Fruit fly (Drosophila melanogaster) whole organism, prepupa: ENCODE data around the gene PIP82.

ENCODE experiments used
- Blimp-1 ChIP-seq: fragments of 200-800 bp; sonication (Bioruptor generic); optimal IDR thresholded peaks from 3 replicates; lab custom pipeline; 2017; ENCODE audit warnings: missing biosample characterization, missing genetic modification characterization, mild to moderate bottlenecking, moderate library complexity, missing genetic modification reagents
- CG10631 ChIP-seq: fragments of 200-800 bp; sonication (Bioruptor generic); optimal IDR thresholded peaks from 2 replicates; lab custom pipeline; 2016; ENCODE audit warnings: missing biosample characterization, missing genetic modification characterization
- CG10669 ChIP-seq: fragments of 200-800 bp; sonication (Bioruptor generic); optimal IDR thresholded peaks from 3 replicates; lab custom pipeline; 2018; ENCODE audit warnings: missing biosample characterization, mild to moderate bottlenecking, missing genetic modification characterization, moderate library complexity
- CG15336 ChIP-seq: fragments of 200-800 bp; sonication (Bioruptor generic); IDR thresholded peaks from 2 replicates; pipeline ENCODE4 v1.3.6; 2022; ENCODE audit warnings: missing biosample characterization, missing genetic modification characterization
- CG31627 ChIP-seq: fragments of 200-800 bp; sonication (Bioruptor generic); optimal IDR thresholded peaks from 3 replicates; lab custom pipeline; 2016; ENCODE audit warnings: missing biosample characterization, missing genetic modification characterization
- CG32006 ChIP-seq: fragments of 200-800 bp; sonication (Bioruptor generic); optimal IDR thresholded peaks from 3 replicates; lab custom pipeline; 2017; ENCODE audit warnings: missing biosample characterization, mild to moderate bottlenecking, missing genetic modification characterization
- CG34406 ChIP-seq: fragments of 200-800 bp; sonication (Bioruptor generic); optimal IDR thresholded peaks from 3 replicates; lab custom pipeline; 2016; ENCODE audit warnings: missing biosample characterization, missing genetic modification characterization
- CG3919 ChIP-seq: fragments of 200-800 bp; sonication (Bioruptor generic); optimal IDR thresholded peaks from 3 replicates; lab custom pipeline; 2016; ENCODE audit warnings: missing biosample characterization, missing genetic modification characterization
- CG4318 ChIP-seq: fragments of 200-800 bp; sonication (Bioruptor generic); optimal IDR thresholded peaks from 3 replicates; lab custom pipeline; 2017; ENCODE audit warnings: missing biosample characterization, mild to moderate bottlenecking, missing genetic modification characterization
- CG6163 ChIP-seq: fragments of 200-800 bp; sonication (Bioruptor generic); IDR thresholded peaks from 3 replicates; pipeline ENCODE4 v1.3.6; 2022; ENCODE audit warnings: missing biosample characterization, missing genetic modification characterization
- CG6276 ChIP-seq: fragments of 200-800 bp; sonication (Bioruptor generic); optimal IDR thresholded peaks from 2 replicates; lab custom pipeline; 2017; ENCODE audit warnings: missing biosample characterization, mild to moderate bottlenecking, missing genetic modification characterization
- CG6808 ChIP-seq: fragments of 200-800 bp; sonication (Bioruptor generic); optimal IDR thresholded peaks from 3 replicates; lab custom pipeline; 2017; ENCODE audit warnings: missing biosample characterization, missing genetic modification characterization, mild to moderate bottlenecking, moderate library complexity, missing genetic modification reagents
- CG7368 ChIP-seq: fragments of 200-800 bp; sonication (Bioruptor generic); optimal IDR thresholded peaks from 3 replicates; lab custom pipeline; 2016; ENCODE audit warnings: missing biosample characterization, missing genetic modification characterization
- CG9139 ChIP-seq: fragments of 200-800 bp; sonication (Bioruptor generic); optimal IDR thresholded peaks from 3 replicates; lab custom pipeline; 2017; ENCODE audit warnings: missing biosample characterization, mild to moderate bottlenecking, missing genetic modification characterization
- Eip78C ChIP-seq: fragments of 200-800 bp; sonication (Bioruptor generic); peaks from one replicate; lab custom pipeline; 2016; ENCODE audit warnings: missing biosample characterization, missing genetic modification characterization
- Ets21C ChIP-seq: fragments of 200-800 bp; sonication (Bioruptor generic); optimal IDR thresholded peaks from 3 replicates; lab custom pipeline; 2016; ENCODE audit warnings: missing biosample characterization, missing genetic modification characterization
- Gug ChIP-seq: fragments of 200-800 bp; sonication (Bioruptor generic); IDR thresholded peaks from 2 replicates; pipeline ENCODE4 v1.3.6; 2022; ENCODE audit warnings: missing biosample characterization, missing genetic modification characterization
- Hr39 ChIP-seq: fragments of 200-800 bp; sonication (Bioruptor generic); optimal IDR thresholded peaks from 2 replicates; lab custom pipeline; 2016; ENCODE audit warnings: missing biosample characterization, missing genetic modification characterization
- Hr4 ChIP-seq: fragments of 200-800 bp; sonication (Bioruptor generic); optimal IDR thresholded peaks from 3 replicates; lab custom pipeline; 2016; ENCODE audit warnings: missing biosample characterization, missing genetic modification characterization
- Lpt ChIP-seq: fragments of 200-800 bp; sonication (Bioruptor generic); optimal IDR thresholded peaks from 3 replicates; lab custom pipeline; 2016; ENCODE audit warnings: missing biosample characterization, missing genetic modification characterization
- Met ChIP-seq: fragments of 200-800 bp; sonication (Bioruptor generic); optimal IDR thresholded peaks from 3 replicates; lab custom pipeline; 2016; ENCODE audit warnings: missing biosample characterization, missing genetic modification characterization
- OdsH ChIP-seq: fragments of 200-800 bp; sonication (Bioruptor generic); optimal IDR thresholded peaks from 3 replicates; lab custom pipeline; 2016; ENCODE audit warnings: missing biosample characterization, missing genetic modification characterization
- Smox ChIP-seq: fragments of 200-800 bp; sonication (Bioruptor generic); optimal IDR thresholded peaks from 3 replicates; lab custom pipeline; 2016; ENCODE audit warnings: missing biosample characterization, missing genetic modification characterization
- Sox102F ChIP-seq: fragments of 200-800 bp; sonication (Bioruptor generic); optimal IDR thresholded peaks from 2 replicates; lab custom pipeline; 2016; ENCODE audit warnings: missing biosample characterization, mild to moderate bottlenecking, missing genetic modification characterization
- Sox14 ChIP-seq: fragments of 200-800 bp; sonication (Bioruptor generic); optimal IDR thresholded peaks from 3 replicates; lab custom pipeline; 2016; ENCODE audit warnings: missing biosample characterization, missing genetic modification characterization
- Sox15 ChIP-seq: fragments of 200-800 bp; sonication (Bioruptor generic); optimal IDR thresholded peaks from 3 replicates; lab custom pipeline; 2016; ENCODE audit warnings: missing biosample characterization, missing genetic modification characterization
- achi ChIP-seq: fragments of 200-800 bp; sonication (Bioruptor generic); optimal IDR thresholded peaks from 3 replicates; lab custom pipeline; 2016; ENCODE audit warnings: missing biosample characterization, missing genetic modification characterization
- acj6 ChIP-seq: fragments of 200-800 bp; sonication (Bioruptor generic); optimal IDR thresholded peaks from 3 replicates; lab custom pipeline; 2016; ENCODE audit warnings: missing biosample characterization, missing genetic modification characterization
- cyc ChIP-seq: fragments of 200-800 bp; sonication (Bioruptor generic); optimal IDR thresholded peaks from 3 replicates; lab custom pipeline; 2016; ENCODE audit warnings: missing biosample characterization, missing genetic modification characterization
- dsx ChIP-seq: fragments of 200-800 bp; optimal IDR thresholded peaks from 3 replicates; lab custom pipeline; 2019; ENCODE audit warnings: missing biosample characterization, mild to moderate bottlenecking, missing genetic modification characterization, moderate library complexity; ENCODE audit not compliant: poor library complexity, severe bottlenecking
- eg ChIP-seq: fragments of 200-800 bp; sonication (Bioruptor generic); IDR thresholded peaks from 3 replicates; pipeline ENCODE4 v1.3.6; 2022; ENCODE audit warnings: missing biosample characterization, missing genetic modification characterization
- esn ChIP-seq: fragments of 200-800 bp; sonication (Bioruptor generic); optimal IDR thresholded peaks from 2 replicates; lab custom pipeline; 2016; ENCODE audit warnings: missing biosample characterization, mild to moderate bottlenecking, missing genetic modification characterization, moderate library complexity
- fd59A ChIP-seq: fragments of 200-800 bp; sonication (Bioruptor generic); optimal IDR thresholded peaks from 2 replicates; lab custom pipeline; 2017; ENCODE audit warnings: missing biosample characterization, mild to moderate bottlenecking, missing genetic modification characterization, missing genetic modification reagents
- fd85E ChIP-seq: fragments of 200-800 bp; sonication (Bioruptor generic); optimal IDR thresholded peaks from 3 replicates; lab custom pipeline; 2016; ENCODE audit warnings: missing biosample characterization, missing genetic modification characterization
- lz ChIP-seq: fragments of 200-800 bp; sonication (Bioruptor generic); optimal IDR thresholded peaks from 3 replicates; lab custom pipeline; 2016; ENCODE audit warnings: missing biosample characterization, missing genetic modification characterization
- net ChIP-seq: fragments of 200-800 bp; sonication (Bioruptor generic); optimal IDR thresholded peaks from 3 replicates; lab custom pipeline; 2016; ENCODE audit warnings: missing biosample characterization, missing genetic modification characterization
- salr ChIP-seq, 2 experiments: fragments of 200-800 bp; sonication (Bioruptor generic); optimal IDR thresholded peaks; 3 replicates each; lab custom pipeline; 2016 to 2018; ENCODE audit warnings: missing biosample characterization in 2 of 2, missing genetic modification characterization in 2 of 2, mild to moderate bottlenecking in 1 of 2
- svp ChIP-seq: fragments of 200-800 bp; sonication (Bioruptor generic); peaks from one replicate; lab custom pipeline; 2016; ENCODE audit warnings: missing biosample characterization, missing genetic modification characterization
- topi ChIP-seq: fragments of 200-800 bp; sonication (Bioruptor generic); optimal IDR thresholded peaks from 3 replicates; lab custom pipeline; 2016; ENCODE audit warnings: missing biosample characterization, missing genetic modification characterization
- vri ChIP-seq: fragments of 200-800 bp; sonication (Bioruptor generic); optimal IDR thresholded peaks from 3 replicates; lab custom pipeline; 2016; ENCODE audit warnings: missing biosample characterization, mild to moderate bottlenecking, missing genetic modification characterization

PIP82 gene

dm6 chrX:8573744-8574484 is 44.4 kb upstream of the PIP82 start, which contains the start of gene CG12065 (continued):
- TF ChIP-seq Blimp-1 (GFP tag; lab: Kevin White, UChicago) (no peak), OdsH (GFP tag; lab: Kevin White, UChicago) (peak; percentile 30), CG32006 (GFP tag; lab: Kevin White, UChicago) (peak; percentile 18), Gug (peak; percentile 27; the same call in 1 of the 2 replicates), CG10669 (GFP tag; lab: Kevin White, UChicago) (no peak)

- TF ChIP-seq cyc (peak; percentile 9), dsx (GFP tag; lab: Kevin White, UChicago) (no peak), CG10631 (GFP tag; lab: Kevin White, UChicago) (peak; percentile 17), lz (GFP tag; lab: Kevin White, UChicago) (peak; percentile 36), vri (GFP tag; lab: Kevin White, UChicago) (peak; percentile 63), svp (GFP tag; lab: Kevin White, UChicago) (peak; percentile 80), CG7368 (no peak), Sox102F (GFP tag; lab: Kevin White, UChicago) (peak; percentile 39), CG34406 (GFP tag; lab: Kevin White, UChicago) (no peak), OdsH (GFP tag; lab: Kevin White, UChicago) (peak; percentile 34), Met (GFP tag; lab: Kevin White, UChicago) (peak; percentile 49), CG6163 (0 out of 3 replicates have a peak, but pooled peaks have one; percentile 31), CG3919 (GFP tag; lab: Kevin White, UChicago) (peak; percentile 16), Ets21C (GFP tag; lab: Kevin White, UChicago) (peak; percentile 26), CG15336 (peak; percentile 34; the same call in 1 of the 2 replicates), CG31627 (peak; percentile 20), topi (GFP tag; lab: Kevin White, UChicago) (peak; percentile 59), esn (peak; percentile 42), Blimp-1 (GFP tag; lab: Kevin White, UChicago) (no peak), eg (GFP tag; lab: Robert Waterston, UW) (peak; percentile 19; the same call in 1 of the 3 replicates), CG6808 (no peak), Sox14 (GFP tag; lab: Kevin White, UChicago) (no peak), fd85E (GFP tag; lab: Kevin White, UChicago) (no peak), salr (GFP tag; optimal IDR thresholded peaks at IDR 0.05; lab: Kevin White, UChicago) (no peak), fd59A (GFP tag; lab: Kevin White, UChicago) (no peak), CG4318 (GFP tag; lab: Kevin White, UChicago) (no peak), Hr39 (GFP tag; lab: Kevin White, UChicago) (peak; percentile 47), CG6276 (GFP tag; lab: Kevin White, UChicago) (peak; percentile 3), Eip78C (GFP tag; lab: Kevin White, UChicago) (peak; percentile 74)
Observed at dm6 chrX:8572939-8573594, 43.6 kb upstream of the PIP82 start, which contains the start of gene spirit. Gene spirit, minus strand, starts transcription at chrX:8573593.

dm6 chrX:8571936-8572335 is 42.4 kb upstream of the PIP82 start:
- TF ChIP-seq Hr4 (GFP tag; lab: Kevin White, UChicago) (no peak), eg (GFP tag; lab: Robert Waterston, UW) (no peak), salr (GFP tag; optimal IDR thresholded peaks at IDR 0.05; lab: Kevin White, UChicago) (no peak), CG9139 (GFP tag; lab: Kevin White, UChicago) (no peak), CG6808 (no peak), lz (GFP tag; lab: Kevin White, UChicago) (no peak), achi (no peak), topi (GFP tag; lab: Kevin White, UChicago) (no peak), Lpt (GFP tag; lab: Kevin White, UChicago) (no peak), acj6 (GFP tag; lab: Kevin White, UChicago) (no peak), net (GFP tag; lab: Kevin White, UChicago) (no peak), vri (GFP tag; lab: Kevin White, UChicago) (no peak), Sox15 (no peak), Smox (GFP tag; lab: Kevin White, UChicago) (no peak), Sox102F (GFP tag; lab: Kevin White, UChicago) (no peak)
